Worm (Caenorhabditis elegans): ENCODE results near the gene F56D5.9.

- no peak for TF ChIP-seq mep-1 (tag; optimal IDR thresholded peaks at IDR 0.05)
- no peak for TF ChIP-seq nhr-237 (tag; optimal IDR thresholded peaks at IDR 0.05)
- no peak for TF ChIP-seq unc-62 (GFP tag; optimal IDR thresholded peaks at IDR 0.05)
- TF ChIP-seq sptf-1 (tag; optimal IDR thresholded peaks at IDR 0.05), result no peak
- TF ChIP-seq lsy-2 (tag; optimal IDR thresholded peaks at IDR 0.05), result no peak
- no peak for TF ChIP-seq unc-39 (tag; optimal IDR thresholded peaks at IDR 0.05)
- no peak for TF ChIP-seq cnd-1 (tag; optimal IDR thresholded peaks at IDR 0.05)
- TF ChIP-seq mls-2 (tag; optimal IDR thresholded peaks at IDR 0.05), result no peak
- no peak for TF ChIP-seq elt-1 (tag; optimal IDR thresholded peaks at IDR 0.05; ENCODE audit: borderline replicate concordance, insufficient read depth)
These were observed 41.2 kb downstream of the F56D5.9 start, which contains the start of gene C10C5.5 for ce11 chrIV:9381136-9381535.
